Worm (Caenorhabditis elegans): ENCODE measurements around the gene cnc-6.

Gene cnc-6

ce11 chrIII:1743081-1743480 lies 20.2 kb upstream of the cnc-6 start:
- TF ChIP-seq F49E8.2 (tag; optimal IDR thresholded peaks at IDR 0.05; ENCODE audit: borderline replicate concordance): no peak
- TF ChIP-seq daf-16 (GFP tag; optimal IDR thresholded peaks at IDR 0.05): no peak
- peak; percentile 25 for TF ChIP-seq daf-16 (tag; optimal IDR thresholded peaks at IDR 0.05)
- TF ChIP-seq egl-27 (tag; optimal IDR thresholded peaks at IDR 0.05): no peak
- 0 out of 2 replicates have a peak, but pooled peaks have one; percentile 32 for TF ChIP-seq D1046.2 (GFP tag; IDR thresholded peaks at IDR 0.05)
- no peak for TF ChIP-seq ceh-20 (GFP tag; IDR thresholded peaks at IDR 0.05)
- no peak for TF ChIP-seq nhr-41 (GFP tag; IDR thresholded peaks at IDR 0.05)
- no peak for TF ChIP-seq lin-1 (GFP tag; IDR thresholded peaks at IDR 0.05)
- no peak for TF ChIP-seq R02D3.7 (tag; optimal IDR thresholded peaks at IDR 0.05)
- TF ChIP-seq dmd-6 (GFP tag; IDR thresholded peaks at IDR 0.05): no peak
- no peak for TF ChIP-seq T20F7.1 (GFP tag; optimal IDR thresholded peaks at IDR 0.05)
- TF ChIP-seq aha-1 (tag): peak; percentile 73
- TF ChIP-seq zfp-2 (tag; optimal IDR thresholded peaks at IDR 0.05): no peak
- TF ChIP-seq madf-9 (GFP tag; conservative IDR thresholded peaks at IDR 0.05): no peak
- TF ChIP-seq aly-2 (tag; optimal IDR thresholded peaks at IDR 0.05): no peak
- TF ChIP-seq daf-19 (GFP tag; conservative IDR thresholded peaks at IDR 0.05): no peak
- no peak for TF ChIP-seq nhr-111 (GFP tag; optimal IDR thresholded peaks at IDR 0.05)
- TF ChIP-seq Y105C5A.15 (GFP tag; IDR thresholded peaks at IDR 0.05): 0 out of 2 replicates have a peak, but pooled peaks have one; percentile 10
- no peak for TF ChIP-seq saeg-2 (GFP tag; IDR thresholded peaks at IDR 0.05)
- no peak for TF ChIP-seq dpl-1 (GFP tag; optimal IDR thresholded peaks at IDR 0.05)
- peak; percentile 75 for TF ChIP-seq egl-43 (GFP tag; IDR thresholded peaks at IDR 0.05)
- TF ChIP-seq lim-7 (GFP tag; IDR thresholded peaks at IDR 0.05): peak; percentile 66; the same call in 1 of the 2 replicates
- no peak for TF ChIP-seq ctbp-1 (GFP tag; IDR thresholded peaks at IDR 0.05)
- no peak for TF ChIP-seq jun-1 (tag; optimal IDR thresholded peaks at IDR 0.05)
- peak; percentile 33 for TF ChIP-seq set-16 (GFP tag; IDR thresholded peaks at IDR 0.05)
- TF ChIP-seq ceh-32 (tag; optimal IDR thresholded peaks at IDR 0.05; ENCODE audit: poor library complexity): no peak
- TF ChIP-seq zfp-3 (GFP tag; conservative IDR thresholded peaks at IDR 0.05): no peak
- peak; percentile 29; the same call in 1 of the 2 replicates for TF ChIP-seq vab-7 (GFP tag; IDR thresholded peaks at IDR 0.05)
- TF ChIP-seq tra-1 (GFP tag; IDR thresholded peaks at IDR 0.05): peak; percentile 16; the same call in 1 of the 2 replicates
- no peak for TF ChIP-seq gei-8 (GFP tag; optimal IDR thresholded peaks at IDR 0.05)
- TF ChIP-seq spr-3 (GFP tag; optimal IDR thresholded peaks at IDR 0.05): no peak
- TF ChIP-seq ces-1 (GFP tag; optimal IDR thresholded peaks at IDR 0.05): no peak
- TF ChIP-seq lin-13 (GFP tag; optimal IDR thresholded peaks at IDR 0.05): peak; percentile 34
- no peak for TF ChIP-seq ceh-44 (GFP tag; IDR thresholded peaks at IDR 0.05)
- no peak for TF ChIP-seq mxl-2 (GFP tag; conservative IDR thresholded peaks at IDR 0.05)
- no peak for TF ChIP-seq mxl-3 (GFP tag; optimal IDR thresholded peaks at IDR 0.05)
- TF ChIP-seq daf-12 (tag; optimal IDR thresholded peaks at IDR 0.05): no peak
- TF ChIP-seq mes-2 (tag; optimal IDR thresholded peaks at IDR 0.05; ENCODE audit: poor library complexity, severe bottlenecking): peak; percentile 34
- TF ChIP-seq lin-38 (GFP tag; IDR thresholded peaks at IDR 0.05): peak; percentile 45
- no peak for TF ChIP-seq nhr-102 (tag; optimal IDR thresholded peaks at IDR 0.05)
- no peak for TF ChIP-seq nhr-237 (tag; optimal IDR thresholded peaks at IDR 0.05)
- TF ChIP-seq F44E2.7 (GFP tag; IDR thresholded peaks at IDR 0.05): 0 out of 2 replicates have a peak, but pooled peaks have one; percentile 11
- TF ChIP-seq pha-4 (GFP tag; IDR thresholded peaks at IDR 0.05): 0 out of 2 replicates have a peak, but pooled peaks have one; percentile 21
- no peak for TF ChIP-seq pha-4 (tag; optimal IDR thresholded peaks at IDR 0.05)
- TF ChIP-seq attf-4 (tag; optimal IDR thresholded peaks at IDR 0.05): no peak
- TF ChIP-seq nhr-48 (tag; optimal IDR thresholded peaks at IDR 0.05): no peak
- no peak for TF ChIP-seq hlh-11 (tag; optimal IDR thresholded peaks at IDR 0.05)

Data from whole organism, L4 larva.